Worm (Caenorhabditis elegans) whole organism, midembryonic: ENCODE results near the gene rbc-2.

ENCODE experiments used
- T22C8.4 ChIP-seq: fragments of 200-800 bp; sonication (Bioruptor generic); IDR thresholded peaks from 2 replicates; pipeline ENCODE4 v1.3.6; 2022; ENCODE audit warnings: missing genetic modification characterization, missing compliant biosample characterization
- cog-1 ChIP-seq: sonication (generic microtip); optimal IDR thresholded peaks from 2 replicates; lab custom pipeline; 2016; ENCODE audit warnings: missing genetic modification characterization, missing compliant biosample characterization
- flt-1 ChIP-seq: fragments of 200-800 bp; sonication (Bioruptor generic); IDR thresholded peaks from 2 replicates; pipeline ENCODE4 v1.3.6; 2022; ENCODE audit warnings: missing genetic modification characterization, missing compliant biosample characterization
- klf-2 ChIP-seq: fragments of 200-800 bp; sonication (Bioruptor generic); conservative IDR thresholded peaks from 2 replicates; pipeline ENCODE4 v1.3.6; 2022; ENCODE audit warnings: missing genetic modification reagents, missing genetic modification characterization, missing compliant biosample characterization
- med-1 ChIP-seq: sonication (generic microtip); optimal IDR thresholded peaks from 2 replicates; lab custom pipeline; 2017; ENCODE audit warnings: missing genetic modification characterization, mild to moderate bottlenecking, missing compliant biosample characterization, antibody characterized with exemption, missing genetic modification reagents; ENCODE audit not compliant: insufficient read depth
- ref-1 ChIP-seq: fragments of 200-800 bp; sonication (Bioruptor generic); conservative IDR thresholded peaks from 2 replicates; pipeline ENCODE4 v1.3.6; 2022; ENCODE audit warnings: missing genetic modification reagents, missing genetic modification characterization, missing compliant biosample characterization
- tab-1 ChIP-seq: fragments of 200-800 bp; sonication (Bioruptor generic); IDR thresholded peaks from 2 replicates; pipeline ENCODE4 v1.3.6; 2022; ENCODE audit warnings: missing genetic modification characterization, missing compliant biosample characterization
- ztf-23 ChIP-seq: fragments of 200-800 bp; sonication (Bioruptor generic); IDR thresholded peaks from 2 replicates; pipeline ENCODE4 v1.3.6; 2022; ENCODE audit warnings: missing genetic modification reagents, missing genetic modification characterization, missing compliant biosample characterization

- TF ChIP-seq klf-2 (no peak), flt-1 (GFP tag; lab: Robert Waterston, UW) (no peak), cog-1 (tag; lab: Kevin White, UChicago) (peak; percentile 19), tab-1 (GFP tag; lab: Robert Waterston, UW) (no peak), T22C8.4 (GFP tag; lab: Robert Waterston, UW) (0 out of 2 replicates have a peak, but pooled peaks have one; percentile 10), med-1 (no peak), ztf-23 (no peak), ref-1 (GFP tag; lab: Robert Waterston, UW) (no peak)
Observed at ce11 chrIII:2528621-2529113, at the start of gene rbc-2, which contains the start of the genes Y54F10AM.15 and ndua-8.
